Worm (Caenorhabditis elegans) whole organism, L3 larva: Measurements from ENCODE around the gene oxi-1.

ENCODE experiments used
- elt-3 ChIP-seq, 3 experiments: fragments of 150-350 bp in 1 of 3; sonication (generic microtip) in 2 of 3; optimal IDR thresholded peaks; 2 replicates in 2 of 3; 4 replicates in 1 of 3; lab custom pipeline; 2014 to 2017; ENCODE audit warnings: missing biosample characterization in 3 of 3, missing genetic modification characterization in 3 of 3
- jun-1 ChIP-seq: fragments of 150-350 bp; optimal IDR thresholded peaks from 2 replicates; lab custom pipeline; 2014; ENCODE audit warnings: missing biosample characterization, missing genetic modification reagents, missing genetic modification characterization
- lin-39 ChIP-seq: fragments of 150-350 bp; optimal IDR thresholded peaks from 2 replicates; lab custom pipeline; 2018; ENCODE audit warnings: missing biosample characterization, missing genetic modification reagents, missing genetic modification characterization
- nfya-1 ChIP-seq: sonication (generic microtip); optimal IDR thresholded peaks from 2 replicates; lab custom pipeline; 2017; ENCODE audit warnings: missing genetic modification characterization, mild to moderate bottlenecking, missing compliant biosample characterization, antibody characterized with exemption, moderate library complexity; ENCODE audit not compliant: insufficient read depth
- nhr-12 ChIP-seq: fragments of 150-350 bp; optimal IDR thresholded peaks from 2 replicates; lab custom pipeline; 2014; ENCODE audit warnings: missing biosample characterization, missing genetic modification characterization
- nhr-237 ChIP-seq: fragments of 150-350 bp; optimal IDR thresholded peaks from 2 replicates; lab custom pipeline; 2014; ENCODE audit warnings: missing biosample characterization, missing genetic modification characterization
- pha-4 ChIP-seq: fragments of 150-350 bp; optimal IDR thresholded peaks from 2 replicates; lab custom pipeline; 2014; ENCODE audit warnings: missing biosample characterization, missing genetic modification reagents, missing genetic modification characterization
- pqm-1 ChIP-seq: fragments of 150-350 bp; optimal IDR thresholded peaks from 2 replicates; lab custom pipeline; 2017; ENCODE audit warnings: missing biosample characterization, missing genetic modification characterization, inconsistent platforms
- sea-2 ChIP-seq: fragments of 150-350 bp; sonication (generic microtip); optimal IDR thresholded peaks from 4 replicates; lab custom pipeline; 2014; ENCODE audit warnings: missing biosample characterization, missing genetic modification reagents, missing genetic modification characterization
- snpc-4 ChIP-seq: fragments of 150-350 bp; optimal IDR thresholded peaks from 2 replicates; lab custom pipeline; 2014; ENCODE audit warnings: missing biosample characterization, missing genetic modification characterization
- ztf-11 ChIP-seq: fragments of 150-350 bp; optimal IDR thresholded peaks from 2 replicates; lab custom pipeline; 2014; ENCODE audit warnings: missing biosample characterization, missing genetic modification characterization

DNA sequence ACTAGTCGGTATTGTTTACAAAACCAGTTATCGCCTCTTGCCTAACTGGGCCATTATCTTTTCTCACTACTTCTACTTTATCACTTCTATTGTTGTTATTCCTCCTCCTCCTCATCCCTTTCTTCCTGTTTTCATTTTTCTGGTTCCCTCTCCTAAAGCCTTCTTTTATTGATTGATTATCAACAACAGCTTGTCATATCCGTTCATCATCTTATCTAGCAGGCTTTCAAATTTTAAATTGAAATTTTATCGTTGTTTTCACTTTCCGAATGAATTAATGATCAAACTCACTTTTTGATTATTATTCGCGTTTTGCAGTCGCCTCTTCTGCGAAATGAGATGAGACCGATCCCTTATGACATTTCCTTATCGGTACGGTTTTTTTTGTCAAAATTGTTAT lies 53.1 kb downstream of the oxi-1 start, which contains the start of gene cut-6:
- TF ChIP-seq sea-2 (GFP tag; lab: Kevin White, UChicago) (no peak), nhr-237 (tag; lab: Kevin White, UChicago) (no peak), pqm-1 (no peak), elt-3 (tag; optimal IDR thresholded peaks at IDR 0.05; lab: Kevin White, UChicago) (no peak), pha-4 (tag; lab: Kevin White, UChicago) (no peak), jun-1 (tag; lab: Kevin White, UChicago) (no peak), lin-39 (tag; lab: Kevin White, UChicago) (no peak), nhr-12 (tag; lab: Kevin White, UChicago) (no peak), snpc-4 (tag; lab: Kevin White, UChicago) (no peak), ztf-11 (tag; lab: Kevin White, UChicago) (no peak), nfya-1 (no peak)
